Fruit fly (Drosophila melanogaster) whole organism, embryonic: ENCODE data around the gene mRpL48.
A peak's percentile ranks its signal among the peaks of the same experiment; 100 is the strongest.

Experiments
- BEAF-32 ChIP-seq: fragments of 200-800 bp; sonication (Bioruptor generic); optimal IDR thresholded peaks from 3 replicates; lab custom pipeline; 2017; ENCODE audit warnings: missing biosample characterization, missing genetic modification characterization, mild to moderate bottlenecking, moderate library complexity, missing genetic modification reagents
- CG10565 ChIP-seq: fragments of 200-800 bp; sonication (Bioruptor generic); optimal IDR thresholded peaks from 3 replicates; lab custom pipeline; 2016; ENCODE audit warnings: missing biosample characterization, mild to moderate bottlenecking, missing genetic modification characterization
- CG10654 ChIP-seq: fragments of 200-800 bp; sonication (Bioruptor generic); optimal IDR thresholded peaks from 2 replicates; lab custom pipeline; 2016; ENCODE audit warnings: missing biosample characterization, missing genetic modification characterization
- CG11456 ChIP-seq: fragments of 200-800 bp; sonication (Bioruptor generic); IDR thresholded peaks from 3 replicates; pipeline ENCODE4 v1.3.6; 2022; ENCODE audit warnings: missing biosample characterization, missing genetic modification characterization
- CG12659 ChIP-seq: fragments of 200-800 bp; sonication (Bioruptor generic); optimal IDR thresholded peaks from 3 replicates; lab custom pipeline; 2017; ENCODE audit warnings: mild to moderate bottlenecking, missing biosample characterization, missing genetic modification reagents, missing genetic modification characterization
- CG13123 ChIP-seq: fragments of 200-800 bp; sonication (Bioruptor generic); optimal IDR thresholded peaks from 2 replicates; lab custom pipeline; 2016; ENCODE audit warnings: missing biosample characterization, missing genetic modification characterization
- CG14014 ChIP-seq: fragments of 200-800 bp; sonication (Bioruptor generic); IDR thresholded peaks from 2 replicates; pipeline ENCODE4 v1.3.6; 2022; ENCODE audit warnings: missing biosample characterization, missing genetic modification characterization
- CG15514 ChIP-seq: fragments of 200-800 bp; sonication (Bioruptor generic); optimal IDR thresholded peaks from 3 replicates; lab custom pipeline; 2017; ENCODE audit warnings: missing biosample characterization, missing genetic modification characterization, mild to moderate bottlenecking, moderate library complexity, missing genetic modification reagents
- CG1603 ChIP-seq: fragments of 200-800 bp; sonication (Bioruptor generic); optimal IDR thresholded peaks from 2 replicates; lab custom pipeline; 2019; ENCODE audit warnings: missing biosample characterization, mild to moderate bottlenecking, missing genetic modification characterization, moderate library complexity
- CG16863 ChIP-seq: fragments of 200-800 bp; sonication (Bioruptor generic); optimal IDR thresholded peaks from 3 replicates; lab custom pipeline; 2016; ENCODE audit warnings: missing biosample characterization, missing genetic modification characterization
- CG2202 ChIP-seq: fragments of 200-800 bp; sonication (Bioruptor generic); optimal IDR thresholded peaks from 2 replicates; lab custom pipeline; 2018; ENCODE audit warnings: missing biosample characterization, mild to moderate bottlenecking, missing genetic modification characterization
- CG4707 ChIP-seq: fragments of 200-800 bp; sonication (Bioruptor generic); optimal IDR thresholded peaks from 2 replicates; lab custom pipeline; 2018; ENCODE audit warnings: missing biosample characterization, mild to moderate bottlenecking, missing genetic modification characterization, moderate library complexity
- CG4854 ChIP-seq: fragments of 200-800 bp; sonication (Bioruptor generic); optimal IDR thresholded peaks from 2 replicates; lab custom pipeline; 2016; ENCODE audit warnings: missing biosample characterization, missing genetic modification characterization, inconsistent platforms
- CG6654 ChIP-seq: fragments of 200-800 bp; sonication (Bioruptor generic); optimal IDR thresholded peaks from 2 replicates; lab custom pipeline; 2017; ENCODE audit warnings: missing biosample characterization, mild to moderate bottlenecking, missing genetic modification characterization
- Camta ChIP-seq: fragments of 200-800 bp; sonication (Bioruptor generic); optimal IDR thresholded peaks from 2 replicates; lab custom pipeline; 2016; ENCODE audit warnings: missing biosample characterization, missing genetic modification characterization
- Dad ChIP-seq: fragments of 200-800 bp; sonication (Bioruptor generic); optimal IDR thresholded peaks from 3 replicates; lab custom pipeline; 2016; ENCODE audit warnings: missing biosample characterization, missing genetic modification characterization
- Dek ChIP-seq: fragments of 200-800 bp; sonication (Bioruptor generic); optimal IDR thresholded peaks from 3 replicates; lab custom pipeline; 2019; ENCODE audit warnings: missing biosample characterization, mild to moderate bottlenecking, missing genetic modification characterization, moderate library complexity
- Dfd ChIP-seq, 2 experiments: fragments of >200 bp; optimal IDR thresholded peaks; 2 replicates each; lab custom pipeline; 2017; ENCODE audit warnings: missing biosample characterization in 2 of 2, missing genetic modification characterization in 2 of 2
- Fer3 ChIP-seq: fragments of 200-800 bp; sonication (Bioruptor generic); optimal IDR thresholded peaks from 2 replicates; lab custom pipeline; 2018; ENCODE audit warnings: missing biosample characterization, mild to moderate bottlenecking, missing genetic modification characterization, moderate library complexity
- H15 ChIP-seq: fragments of 200-800 bp; sonication (Bioruptor generic); IDR thresholded peaks from 3 replicates; pipeline ENCODE4 v1.3.6; 2022; ENCODE audit warnings: missing biosample characterization, missing genetic modification characterization
- HLHmδ ChIP-seq: fragments of 200-800 bp; sonication (Bioruptor generic); optimal IDR thresholded peaks from 2 replicates; lab custom pipeline; 2018; ENCODE audit warnings: missing biosample characterization, mild to moderate bottlenecking, missing genetic modification characterization, moderate library complexity
- Hey ChIP-seq: fragments of 200-800 bp; sonication (Bioruptor generic); optimal IDR thresholded peaks from 3 replicates; lab custom pipeline; 2018; ENCODE audit warnings: missing biosample characterization, mild to moderate bottlenecking, missing genetic modification characterization
- Max ChIP-seq: fragments of 200-800 bp; sonication (Bioruptor generic); optimal IDR thresholded peaks from 2 replicates; lab custom pipeline; 2016; ENCODE audit warnings: missing biosample characterization, mild to moderate bottlenecking, missing genetic modification characterization
- Mes4 ChIP-seq: fragments of 200-800 bp; sonication (Bioruptor generic); optimal IDR thresholded peaks from 2 replicates; lab custom pipeline; 2016; ENCODE audit warnings: missing biosample characterization, missing genetic modification characterization
- Nf-YC ChIP-seq: fragments of 200-800 bp; optimal IDR thresholded peaks from 3 replicates; lab custom pipeline; 2019; ENCODE audit warnings: missing biosample characterization, mild to moderate bottlenecking, missing genetic modification characterization, moderate library complexity
- Optix ChIP-seq: fragments of 200-800 bp; sonication (Bioruptor generic); IDR thresholded peaks from 3 replicates; pipeline ENCODE4 v1.3.6; 2022; ENCODE audit warnings: missing biosample characterization, missing genetic modification characterization
- Side ChIP-seq: fragments of 200-800 bp; sonication (Bioruptor generic); optimal IDR thresholded peaks from 2 replicates; lab custom pipeline; 2016; ENCODE audit warnings: missing biosample characterization, missing genetic modification characterization
- Stat92E ChIP-seq, 3 experiments: fragments of >200 bp in 2 of 3; fragments of 200-800 bp in 1 of 3; sonication (Bioruptor generic) in 1 of 3; optimal IDR thresholded peaks; 2 replicates each; lab custom pipeline; 2017 to 2019; ENCODE audit warnings: missing biosample characterization in 3 of 3, missing genetic modification characterization in 3 of 3, mild to moderate bottlenecking in 1 of 3, moderate library complexity in 1 of 3
- ase ChIP-seq: fragments of 200-800 bp; sonication (Bioruptor generic); IDR thresholded peaks from 3 replicates; pipeline ENCODE4 v1.3.6; 2022; ENCODE audit warnings: missing biosample characterization, missing genetic modification characterization
- ci ChIP-seq: fragments of 200-800 bp; sonication (Bioruptor generic); IDR thresholded peaks from 3 replicates; pipeline ENCODE4 v1.3.6; 2022; ENCODE audit warnings: missing biosample characterization, missing genetic modification characterization
- crc ChIP-seq: fragments of 200-800 bp; sonication (Bioruptor generic); optimal IDR thresholded peaks from 2 replicates; lab custom pipeline; 2016; ENCODE audit warnings: missing biosample characterization, missing genetic modification characterization
- dysf ChIP-seq: fragments of 200-800 bp; sonication (Bioruptor generic); IDR thresholded peaks from 3 replicates; pipeline ENCODE4 v1.3.6; 2022; ENCODE audit warnings: missing biosample characterization, missing genetic modification characterization
- en ChIP-seq: fragments of 200-800 bp; sonication (Bioruptor generic); optimal IDR thresholded peaks from 2 replicates; lab custom pipeline; 2016; ENCODE audit warnings: missing biosample characterization, missing genetic modification characterization
- ftz-f1 ChIP-seq: fragments of 200-800 bp; sonication (Bioruptor generic); optimal IDR thresholded peaks from 2 replicates; lab custom pipeline; 2016; ENCODE audit warnings: missing biosample characterization, missing genetic modification characterization
- fu2 ChIP-seq: fragments of 200-800 bp; sonication (Bioruptor generic); optimal IDR thresholded peaks from 2 replicates; lab custom pipeline; 2016; ENCODE audit warnings: missing biosample characterization, missing genetic modification characterization
- ind ChIP-seq: fragments of 200-800 bp; sonication (Bioruptor generic); optimal IDR thresholded peaks from 3 replicates; lab custom pipeline; 2016; ENCODE audit warnings: missing biosample characterization, missing genetic modification characterization
- insv ChIP-seq, 2 experiments: fragments of 200-800 bp; sonication (Bioruptor generic); optimal IDR thresholded peaks; 3 replicates each; lab custom pipeline; 2016 to 2018; ENCODE audit warnings: missing biosample characterization in 2 of 2, missing genetic modification characterization in 2 of 2
- lilli ChIP-seq: fragments of 200-800 bp; sonication (Bioruptor generic); optimal IDR thresholded peaks from 3 replicates; lab custom pipeline; 2016; ENCODE audit warnings: missing biosample characterization, missing genetic modification characterization
- lov ChIP-seq, 2 experiments: fragments of 200-800 bp in 1 of 2; fragments of >200 bp in 1 of 2; sonication (Bioruptor generic) in 1 of 2; IDR thresholded peaks in 1 of 2; optimal IDR thresholded peaks in 1 of 2; 2 replicates in 1 of 2; 3 replicates in 1 of 2; pipeline versions ENCODE4 v1.3.6 to Lab custom; 2017 to 2022; ENCODE audit warnings: missing biosample characterization in 1 of 2, missing genetic modification characterization in 1 of 2
- nmo ChIP-seq: fragments of 200-800 bp; sonication (Bioruptor generic); optimal IDR thresholded peaks from 2 replicates; lab custom pipeline; 2018; ENCODE audit warnings: missing biosample characterization, mild to moderate bottlenecking, missing genetic modification characterization, moderate library complexity
- p53 ChIP-seq: fragments of 200-800 bp; sonication (Bioruptor generic); optimal IDR thresholded peaks from 2 replicates; lab custom pipeline; 2016; ENCODE audit warnings: missing biosample characterization, missing genetic modification characterization
- pros ChIP-seq: fragments of 200-800 bp; sonication (Bioruptor generic); optimal IDR thresholded peaks from 3 replicates; lab custom pipeline; 2019; ENCODE audit warnings: missing biosample characterization, mild to moderate bottlenecking, missing genetic modification characterization, moderate library complexity
- ranshi ChIP-seq: fragments of 200-800 bp; sonication (Bioruptor generic); IDR thresholded peaks from 2 replicates; pipeline ENCODE4 v1.3.6; 2022; ENCODE audit warnings: missing biosample characterization, missing genetic modification characterization
- salm ChIP-seq: fragments of 200-800 bp; sonication (Bioruptor generic); optimal IDR thresholded peaks from 2 replicates; lab custom pipeline; 2018; ENCODE audit warnings: missing biosample characterization, mild to moderate bottlenecking, missing genetic modification characterization
- shn ChIP-seq: fragments of 200-800 bp; sonication (Bioruptor generic); optimal IDR thresholded peaks from 3 replicates; lab custom pipeline; 2016; ENCODE audit warnings: missing biosample characterization, missing genetic modification characterization
- sna ChIP-seq: fragments of 200-800 bp; sonication (Bioruptor generic); IDR thresholded peaks from 2 replicates; pipeline ENCODE4 v1.3.6; 2022; ENCODE audit warnings: missing biosample characterization, missing genetic modification characterization; ENCODE audit not compliant: partially characterized antibody
- ssp ChIP-seq: fragments of 200-800 bp; sonication (Bioruptor generic); IDR thresholded peaks from 2 replicates; pipeline ENCODE4 v1.3.6; 2022; ENCODE audit warnings: missing biosample characterization, missing genetic modification characterization
- tll ChIP-seq, 2 experiments: fragments of 200-800 bp in 1 of 2; fragments of >200 bp in 1 of 2; sonication (Bioruptor generic) in 1 of 2; optimal IDR thresholded peaks; 2 replicates each; lab custom pipeline; 2017 to 2019; ENCODE audit warnings: missing biosample characterization in 2 of 2, missing genetic modification characterization in 2 of 2, mild to moderate bottlenecking in 1 of 2, moderate library complexity in 1 of 2
- trh ChIP-seq: fragments of 200-800 bp; sonication (Bioruptor generic); optimal IDR thresholded peaks from 2 replicates; lab custom pipeline; 2016; ENCODE audit warnings: missing biosample characterization, missing genetic modification characterization
- yki ChIP-seq: fragments of >200 bp; optimal IDR thresholded peaks from 3 replicates; lab custom pipeline; 2018
- zen ChIP-seq: fragments of 200-800 bp; sonication (Bioruptor generic); optimal IDR thresholded peaks from 3 replicates; lab custom pipeline; 2018; ENCODE audit warnings: missing biosample characterization, mild to moderate bottlenecking, missing genetic modification characterization, moderate library complexity

The mRpL48 gene

dm6 chr2L:1710224-1710623, at the start of gene mRpL48, which contains the start of gene CG17660 (continued):
- peak; percentile 33 for TF ChIP-seq lilli (GFP tag; lab: Kevin White, UChicago)
- TF ChIP-seq CG10654 (GFP tag; lab: Kevin White, UChicago): no peak
- no peak for TF ChIP-seq CG2202 (tag; lab: Kevin White, UChicago)
- no peak for TF ChIP-seq crc
- TF ChIP-seq sna: peak; percentile 62; the same call in 1 of the 2 replicates
- TF ChIP-seq dysf (GFP tag; lab: Robert Waterston, UW): no peak
- no peak for TF ChIP-seq CG4854 (GFP tag; lab: Kevin White, UChicago)
- peak; percentile 35 for TF ChIP-seq Max (GFP tag; lab: Kevin White, UChicago)
- TF ChIP-seq CG10565: no peak
- peak; percentile 49 for TF ChIP-seq nmo (GFP tag; lab: Kevin White, UChicago)
- no peak for TF ChIP-seq Stat92E (GFP tag; optimal IDR thresholded peaks at IDR 0.05; lab: Kevin White, UChicago)
- no peak for TF ChIP-seq Dad
- TF ChIP-seq CG6654 (GFP tag; lab: Kevin White, UChicago): no peak
- TF ChIP-seq yki (lab: Kevin White, UChicago): no peak
- TF ChIP-seq CG13123 (GFP tag; lab: Kevin White, UChicago): no peak
- TF ChIP-seq ranshi (GFP tag; lab: Robert Waterston, UW): no peak
- TF ChIP-seq Optix (GFP tag; lab: Robert Waterston, UW): no peak
- TF ChIP-seq CG14014 (GFP tag; lab: Robert Waterston, UW): peak; percentile 45; the same call in 1 of the 2 replicates
- TF ChIP-seq HLHmδ (GFP tag; lab: Kevin White, UChicago): no peak
- TF ChIP-seq lov (optimal IDR thresholded peaks at IDR 0.05; lab: Kevin White, UChicago): no peak
- TF ChIP-seq lov (GFP tag; IDR thresholded peaks at IDR 0.05; lab: Robert Waterston, UW): no peak
- TF ChIP-seq Dek (tag; lab: Kevin White, UChicago): no peak
- TF ChIP-seq Dfd (GFP tag; optimal IDR thresholded peaks at IDR 0.05; lab: Kevin White, UChicago): no peak
- TF ChIP-seq p53 (GFP tag; lab: Kevin White, UChicago): no peak
- TF ChIP-seq zen (tag; lab: Kevin White, UChicago): no peak
- TF ChIP-seq Side (GFP tag; lab: Kevin White, UChicago): no peak
- TF ChIP-seq fu2 (GFP tag; lab: Kevin White, UChicago): no peak
- peak; percentile 83 for TF ChIP-seq CG15514 (GFP tag; lab: Kevin White, UChicago)
- peak; percentile 86 for TF ChIP-seq CG1603 (tag; lab: Kevin White, UChicago)
- no peak for TF ChIP-seq trh
- no peak for TF ChIP-seq ssp
- no peak for TF ChIP-seq Camta (GFP tag; lab: Kevin White, UChicago)
- no peak for TF ChIP-seq ase (GFP tag; lab: Robert Waterston, UW)
- TF ChIP-seq insv (GFP tag; optimal IDR thresholded peaks at IDR 0.05; lab: Kevin White, UChicago): peak in 1 of 2 experiments; percentile 22
- TF ChIP-seq Hey (tag; lab: Kevin White, UChicago): no peak
- TF ChIP-seq CG16863 (GFP tag; lab: Kevin White, UChicago): no peak
- TF ChIP-seq pros (GFP tag; lab: Kevin White, UChicago): no peak
- TF ChIP-seq CG12659 (GFP tag; lab: Kevin White, UChicago): peak; percentile 70
- TF ChIP-seq ind (GFP tag; lab: Kevin White, UChicago): no peak
- TF ChIP-seq CG4707 (GFP tag; lab: Kevin White, UChicago): peak; percentile 61
- no peak for TF ChIP-seq Fer3 (tag; lab: Kevin White, UChicago)
- TF ChIP-seq CG11456 (GFP tag; lab: Robert Waterston, UW): no peak
- TF ChIP-seq en: no peak
- no peak for TF ChIP-seq tll (GFP tag; optimal IDR thresholded peaks at IDR 0.05; lab: Kevin White, UChicago)
- TF ChIP-seq salm: no peak
- no peak for TF ChIP-seq Mes4 (GFP tag; lab: Kevin White, UChicago)
- TF ChIP-seq Nf-YC (tag; lab: Kevin White, UChicago): no peak
- peak; percentile 63; the same call in 2 of the 3 replicates for TF ChIP-seq ci (GFP tag; lab: Robert Waterston, UW)
- TF ChIP-seq ftz-f1 (GFP tag; lab: Kevin White, UChicago): peak; percentile 47
- peak; percentile 64 for TF ChIP-seq BEAF-32 (GFP tag; lab: Kevin White, UChicago)
- TF ChIP-seq shn: no peak
- no peak for TF ChIP-seq H15
